Worm (Caenorhabditis elegans) whole organism, mixed stage, embryonic: ENCODE measurements around the gene lin-8.
"Not testable (repeated sequence)": the region's sequence is repeated elsewhere in the genome, so short reads cannot be mapped to it uniquely, and the experiment has no call there.

ENCODE experiments used
- M03D4.4 ChIP-seq: sonication (generic microtip); optimal IDR thresholded peaks from 2 replicates; lab custom pipeline; 2017; ENCODE audit warnings: mild to moderate bottlenecking, missing genetic modification characterization, missing compliant biosample characterization
- bed-3 ChIP-seq: fragments of 200-800 bp; sonication (Bioruptor generic); optimal IDR thresholded peaks from 3 replicates; lab custom pipeline; 2018; ENCODE audit warnings: mild to moderate bottlenecking, missing genetic modification characterization, moderate library complexity, missing compliant biosample characterization
- blmp-1 ChIP-seq: fragments of 150-350 bp; optimal IDR thresholded peaks from 2 replicates; lab custom pipeline; 2014; ENCODE audit warnings: missing biosample characterization, missing genetic modification characterization
- ceh-39 ChIP-seq: fragments of 150-350 bp; optimal IDR thresholded peaks from 2 replicates; lab custom pipeline; 2014; ENCODE audit warnings: missing biosample characterization, missing genetic modification characterization
- ceh-43 ChIP-seq: fragments of 200-800 bp; sonication (Bioruptor generic); optimal IDR thresholded peaks from 2 replicates; lab custom pipeline; 2018; ENCODE audit warnings: mild to moderate bottlenecking, missing genetic modification characterization, moderate library complexity, missing compliant biosample characterization
- ceh-83 ChIP-seq: fragments of 200-800 bp; sonication (Bioruptor generic); optimal IDR thresholded peaks from 2 replicates; lab custom pipeline; 2018; ENCODE audit warnings: mild to moderate bottlenecking, missing genetic modification characterization, missing compliant biosample characterization
- ces-1 ChIP-seq: fragments of 150-350 bp; optimal IDR thresholded peaks from 2 replicates; lab custom pipeline; 2014; ENCODE audit warnings: missing biosample characterization, missing genetic modification reagents, missing genetic modification characterization
- cnd-1 ChIP-seq: fragments of 200-800 bp; sonication (Bioruptor generic); optimal IDR thresholded peaks from 2 replicates; lab custom pipeline; 2018; ENCODE audit warnings: mild to moderate bottlenecking, missing genetic modification characterization, missing compliant biosample characterization
- drap-1 ChIP-seq: fragments of 200-800 bp; sonication (Bioruptor generic); optimal IDR thresholded peaks from 3 replicates; lab custom pipeline; 2018; ENCODE audit warnings: mild to moderate bottlenecking, missing genetic modification characterization, missing compliant biosample characterization
- elt-1 ChIP-seq: sonication (generic microtip); optimal IDR thresholded peaks from 2 replicates; lab custom pipeline; 2017; ENCODE audit warnings: missing genetic modification characterization, mild to moderate bottlenecking, missing compliant biosample characterization, antibody characterized with exemption, moderate library complexity, borderline replicate concordance; ENCODE audit not compliant: insufficient read depth
- elt-3 ChIP-seq: fragments of 150-350 bp; optimal IDR thresholded peaks from 2 replicates; lab custom pipeline; 2014; ENCODE audit warnings: missing biosample characterization, missing genetic modification characterization
- flh-1 ChIP-seq: fragments of 200-800 bp; sonication (Bioruptor generic); optimal IDR thresholded peaks from 2 replicates; lab custom pipeline; 2018; ENCODE audit warnings: mild to moderate bottlenecking, missing genetic modification characterization, moderate library complexity, missing compliant biosample characterization
- ham-2 ChIP-seq: fragments of 200-800 bp; sonication (Bioruptor generic); optimal IDR thresholded peaks from 2 replicates; lab custom pipeline; 2018; ENCODE audit warnings: mild to moderate bottlenecking, missing genetic modification characterization, missing compliant biosample characterization
- lin-13 ChIP-seq: fragments of 150-350 bp; optimal IDR thresholded peaks from 2 replicates; lab custom pipeline; 2014; ENCODE audit warnings: missing biosample characterization, missing genetic modification characterization
- lin-32 ChIP-seq: fragments of 200-800 bp; sonication (Bioruptor generic); optimal IDR thresholded peaks from 2 replicates; lab custom pipeline; 2018; ENCODE audit warnings: mild to moderate bottlenecking, missing genetic modification characterization, missing compliant biosample characterization
- lsy-2 ChIP-seq: fragments of 150-350 bp; optimal IDR thresholded peaks from 2 replicates; lab custom pipeline; 2014; ENCODE audit warnings: missing biosample characterization, missing genetic modification characterization
- mab-5 ChIP-seq: fragments of 150-350 bp; optimal IDR thresholded peaks from 2 replicates; lab custom pipeline; 2014; ENCODE audit warnings: missing biosample characterization, missing genetic modification characterization
- mep-1 ChIP-seq: fragments of 150-350 bp; optimal IDR thresholded peaks from 2 replicates; lab custom pipeline; 2017; ENCODE audit warnings: missing biosample characterization, missing genetic modification reagents, missing genetic modification characterization, inconsistent platforms
- mls-2 ChIP-seq: sonication (generic microtip); optimal IDR thresholded peaks from 2 replicates; lab custom pipeline; 2016; ENCODE audit warnings: mild to moderate bottlenecking, missing genetic modification characterization, moderate library complexity, missing compliant biosample characterization
- nhr-12 ChIP-seq: fragments of 150-350 bp; optimal IDR thresholded peaks from 2 replicates; lab custom pipeline; 2014; ENCODE audit warnings: missing biosample characterization, missing genetic modification characterization
- nhr-2 ChIP-seq: fragments of 150-350 bp; optimal IDR thresholded peaks from 2 replicates; lab custom pipeline; 2014; ENCODE audit warnings: missing biosample characterization, missing genetic modification characterization
- nhr-237 ChIP-seq: fragments of 150-350 bp; optimal IDR thresholded peaks from 2 replicates; lab custom pipeline; 2014; ENCODE audit warnings: missing biosample characterization, missing genetic modification characterization
- nhr-28 ChIP-seq: fragments of 150-350 bp; optimal IDR thresholded peaks from 2 replicates; lab custom pipeline; 2014; ENCODE audit warnings: missing biosample characterization, missing genetic modification characterization
- nhr-76 ChIP-seq: sonication (generic microtip); optimal IDR thresholded peaks from 2 replicates; lab custom pipeline; 2017; ENCODE audit warnings: missing biosample characterization, missing genetic modification characterization
- pha-4 ChIP-seq: fragments of 150-350 bp; optimal IDR thresholded peaks from 2 replicates; lab custom pipeline; 2018; ENCODE audit warnings: missing biosample characterization, missing genetic modification reagents, missing genetic modification characterization
- sem-2 ChIP-seq: fragments of 200-800 bp; sonication (Bioruptor generic); optimal IDR thresholded peaks from 2 replicates; lab custom pipeline; 2018; ENCODE audit warnings: mild to moderate bottlenecking, missing genetic modification characterization, missing compliant biosample characterization
- snpc-4 ChIP-seq: fragments of 150-350 bp; optimal IDR thresholded peaks from 2 replicates; lab custom pipeline; 2014; ENCODE audit warnings: missing biosample characterization, missing genetic modification characterization
- sptf-1 ChIP-seq: sonication (generic microtip); optimal IDR thresholded peaks from 2 replicates; lab custom pipeline; 2017; ENCODE audit warnings: mild to moderate bottlenecking, missing genetic modification characterization, moderate library complexity, missing compliant biosample characterization
- tbx-8 ChIP-seq: fragments of 200-800 bp; sonication (Bioruptor generic); optimal IDR thresholded peaks from 2 replicates; lab custom pipeline; 2018; ENCODE audit warnings: mild to moderate bottlenecking, missing genetic modification characterization, moderate library complexity, missing compliant biosample characterization
- unc-120 ChIP-seq: sonication (generic microtip); optimal IDR thresholded peaks from 2 replicates; lab custom pipeline; 2017; ENCODE audit warnings: missing genetic modification characterization, missing compliant biosample characterization; ENCODE audit not compliant: poor library complexity, severe bottlenecking
- unc-39 ChIP-seq: fragments of 150-350 bp; optimal IDR thresholded peaks from 2 replicates; lab custom pipeline; 2014; ENCODE audit warnings: missing biosample characterization, missing genetic modification characterization
- unc-62 ChIP-seq: fragments of 150-350 bp; optimal IDR thresholded peaks from 2 replicates; lab custom pipeline; 2014; ENCODE audit warnings: missing biosample characterization, missing genetic modification reagents, missing genetic modification characterization
- zip-8 ChIP-seq: fragments of 150-350 bp; optimal IDR thresholded peaks from 2 replicates; lab custom pipeline; 2014; ENCODE audit warnings: missing biosample characterization, missing genetic modification characterization
- ztf-11 ChIP-seq: fragments of 150-350 bp; optimal IDR thresholded peaks from 2 replicates; lab custom pipeline; 2014; ENCODE audit warnings: missing biosample characterization, missing genetic modification characterization

The lin-8 gene

ce11 chrII:3024655-3025054 is 32.0 kb upstream of the lin-8 start:
- TF ChIP-seq ceh-39 (tag; lab: Kevin White, UChicago) (no peak), M03D4.4 (no peak), lin-13 (tag; lab: Kevin White, UChicago) (no peak), cnd-1 (tag; lab: Kevin White, UChicago) (no peak), lin-32 (GFP tag; lab: Kevin White, UChicago) (no peak), ztf-11 (no peak), ces-1 (no peak), nhr-76 (tag; lab: Kevin White, UChicago) (no peak), ceh-83 (GFP tag; lab: Kevin White, UChicago) (no peak), flh-1 (GFP tag; lab: Kevin White, UChicago) (no peak), lsy-2 (tag; lab: Kevin White, UChicago) (no peak), nhr-2 (tag; lab: Kevin White, UChicago) (no peak), unc-120 (no peak)

ce11 chrII:3028264-3028663 is 28.4 kb upstream of the lin-8 start:
- TF ChIP-seq snpc-4 (no peak), flh-1 (GFP tag; lab: Kevin White, UChicago) (no peak), unc-62 (GFP tag; lab: Kevin White, UChicago) (no peak), bed-3 (no peak), pha-4 (tag; lab: Kevin White, UChicago) (no peak), M03D4.4 (no peak), blmp-1 (tag; lab: Kevin White, UChicago) (peak; percentile 23), ztf-11 (no peak), unc-39 (tag; lab: Kevin White, UChicago) (no peak), ceh-43 (no peak), ham-2 (GFP tag; lab: Kevin White, UChicago) (peak; percentile 43), ceh-39 (tag; lab: Kevin White, UChicago) (no peak), nhr-12 (tag; lab: Kevin White, UChicago) (no peak)

DNA sequence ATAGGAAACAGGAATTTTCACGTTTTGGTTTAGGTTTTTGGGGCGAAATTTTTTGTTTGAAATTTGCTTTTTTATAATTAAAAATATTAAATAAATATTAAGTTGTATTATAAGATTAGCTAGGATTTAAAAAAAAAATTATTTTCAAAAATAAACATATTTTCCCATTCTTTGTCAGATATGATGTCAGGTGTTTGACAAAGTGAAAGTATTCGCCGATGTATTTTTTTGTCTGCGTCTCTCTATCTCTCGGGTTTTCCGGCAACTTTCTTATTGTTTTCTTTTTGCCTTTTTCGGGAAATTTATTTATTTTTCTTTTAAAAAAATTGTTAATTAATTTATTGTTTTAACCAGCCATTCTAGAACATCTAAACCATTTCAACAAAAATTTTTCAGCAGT is 26.2 kb upstream of the lin-8 start:
- peak; percentile 31 for TF ChIP-seq blmp-1 (tag; lab: Kevin White, UChicago)
- TF ChIP-seq tbx-8 (GFP tag; lab: Kevin White, UChicago), result no peak

ce11 chrII:3032480-3032879 is 24.1 kb upstream of the lin-8 start, which contains the start of gene B0454.6:
Gene B0454.6 (plus strand): TSS chrII:3032780.
- TF ChIP-seq pha-4 (tag; lab: Kevin White, UChicago); lin-32 (GFP tag; lab: Kevin White, UChicago); M03D4.4: not testable (repeated sequence)

- no peak for TF ChIP-seq lin-13 (tag; lab: Kevin White, UChicago)
- TF ChIP-seq ceh-39 (tag; lab: Kevin White, UChicago), result no peak
- TF ChIP-seq mep-1 (tag; lab: Kevin White, UChicago), result no peak
- no peak for TF ChIP-seq sem-2 (GFP tag; lab: Kevin White, UChicago)
- TF ChIP-seq elt-1, result no peak
- TF ChIP-seq tbx-8 (GFP tag; lab: Kevin White, UChicago), result no peak
- no peak for TF ChIP-seq ces-1
- TF ChIP-seq elt-3, result no peak
- no peak for TF ChIP-seq nhr-28
- TF ChIP-seq nhr-2 (tag; lab: Kevin White, UChicago), result no peak
- no peak for TF ChIP-seq sptf-1
- TF ChIP-seq snpc-4, result no peak
- no peak for TF ChIP-seq bed-3
- no peak for TF ChIP-seq zip-8
- no peak for TF ChIP-seq ztf-11
- TF ChIP-seq blmp-1 (tag; lab: Kevin White, UChicago), result no peak
- TF ChIP-seq unc-120, result no peak
- no peak for TF ChIP-seq mls-2
- no peak for TF ChIP-seq nhr-76 (tag; lab: Kevin White, UChicago)
- no peak for TF ChIP-seq M03D4.4
- TF ChIP-seq, all 35 proteins: peak for 0
Measured at ce11 chrII:3034914-3035313, 21.7 kb upstream of the lin-8 start.

DNA sequence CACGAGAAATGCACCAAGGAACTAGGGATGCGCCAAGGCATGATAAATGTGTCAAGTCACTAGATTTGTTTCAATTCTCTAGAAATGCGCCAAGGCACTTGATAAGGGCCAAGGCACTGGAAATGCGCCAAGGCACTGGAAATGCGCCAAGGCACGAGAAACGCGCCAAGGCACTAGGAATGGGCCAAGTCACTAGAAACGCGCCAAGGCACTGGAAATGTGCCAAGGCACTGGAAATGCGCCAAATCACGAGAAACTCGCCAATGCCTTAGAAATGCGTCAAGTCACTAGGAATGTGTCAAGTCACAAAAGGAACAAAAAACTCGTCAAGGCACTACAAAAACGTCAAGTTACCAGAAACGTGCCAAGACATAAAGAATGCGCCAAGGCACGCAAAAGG is 20.3 kb upstream of the lin-8 start:
- TF ChIP-seq unc-120, result no peak
- no peak for TF ChIP-seq mep-1 (tag; lab: Kevin White, UChicago)
- no peak for TF ChIP-seq lin-32 (GFP tag; lab: Kevin White, UChicago)
- TF ChIP-seq drap-1 (GFP tag; lab: Kevin White, UChicago), result no peak
- no peak for TF ChIP-seq mab-5 (tag; lab: Kevin White, UChicago)
- TF ChIP-seq nhr-2 (tag; lab: Kevin White, UChicago), result no peak
- no peak for TF ChIP-seq ham-2 (GFP tag; lab: Kevin White, UChicago)
- TF ChIP-seq nhr-237 (tag; lab: Kevin White, UChicago), result no peak
- TF ChIP-seq nhr-12 (tag; lab: Kevin White, UChicago), result no peak
- no peak for TF ChIP-seq flh-1 (GFP tag; lab: Kevin White, UChicago)
- no peak for TF ChIP-seq sem-2 (GFP tag; lab: Kevin White, UChicago)
- no peak for TF ChIP-seq zip-8
- no peak for TF ChIP-seq bed-3
- TF ChIP-seq ces-1, result no peak
- TF ChIP-seq tbx-8 (GFP tag; lab: Kevin White, UChicago), result no peak
- no peak for TF ChIP-seq elt-3
- TF ChIP-seq ztf-11, result no peak
- TF ChIP-seq elt-1, result no peak
- no peak for TF ChIP-seq sptf-1
- TF ChIP-seq unc-39 (tag; lab: Kevin White, UChicago), result no peak
